Worm (Caenorhabditis elegans) whole organism, mixed stage, embryonic: ENCODE measurements around the gene F44F4.9.

Source experiments
- drap-1 ChIP-seq: fragments of 200-800 bp; sonication (Bioruptor generic); optimal IDR thresholded peaks from 3 replicates; lab custom pipeline; 2018; ENCODE audit warnings: mild to moderate bottlenecking, missing genetic modification characterization, missing compliant biosample characterization
- elt-3 ChIP-seq: fragments of 150-350 bp; optimal IDR thresholded peaks from 2 replicates; lab custom pipeline; 2014; ENCODE audit warnings: missing biosample characterization, missing genetic modification characterization
- flh-1 ChIP-seq: fragments of 200-800 bp; sonication (Bioruptor generic); optimal IDR thresholded peaks from 2 replicates; lab custom pipeline; 2018; ENCODE audit warnings: mild to moderate bottlenecking, missing genetic modification characterization, moderate library complexity, missing compliant biosample characterization
- ham-2 ChIP-seq: fragments of 200-800 bp; sonication (Bioruptor generic); optimal IDR thresholded peaks from 2 replicates; lab custom pipeline; 2018; ENCODE audit warnings: mild to moderate bottlenecking, missing genetic modification characterization, missing compliant biosample characterization
- mab-5 ChIP-seq: fragments of 150-350 bp; optimal IDR thresholded peaks from 2 replicates; lab custom pipeline; 2014; ENCODE audit warnings: missing biosample characterization, missing genetic modification characterization
- nhr-12 ChIP-seq: fragments of 150-350 bp; optimal IDR thresholded peaks from 2 replicates; lab custom pipeline; 2014; ENCODE audit warnings: missing biosample characterization, missing genetic modification characterization
- nhr-28 ChIP-seq: fragments of 150-350 bp; optimal IDR thresholded peaks from 2 replicates; lab custom pipeline; 2014; ENCODE audit warnings: missing biosample characterization, missing genetic modification characterization
- pha-4 ChIP-seq: fragments of 150-350 bp; optimal IDR thresholded peaks from 2 replicates; lab custom pipeline; 2018; ENCODE audit warnings: missing biosample characterization, missing genetic modification reagents, missing genetic modification characterization
- sem-2 ChIP-seq: fragments of 200-800 bp; sonication (Bioruptor generic); optimal IDR thresholded peaks from 2 replicates; lab custom pipeline; 2018; ENCODE audit warnings: mild to moderate bottlenecking, missing genetic modification characterization, missing compliant biosample characterization
- unc-120 ChIP-seq: sonication (generic microtip); optimal IDR thresholded peaks from 2 replicates; lab custom pipeline; 2017; ENCODE audit warnings: missing genetic modification characterization, missing compliant biosample characterization; ENCODE audit not compliant: poor library complexity, severe bottlenecking
- unc-39 ChIP-seq: fragments of 150-350 bp; optimal IDR thresholded peaks from 2 replicates; lab custom pipeline; 2014; ENCODE audit warnings: missing biosample characterization, missing genetic modification characterization
- unc-62 ChIP-seq: fragments of 150-350 bp; optimal IDR thresholded peaks from 2 replicates; lab custom pipeline; 2014; ENCODE audit warnings: missing biosample characterization, missing genetic modification reagents, missing genetic modification characterization

- TF ChIP-seq sem-2, result no peak
- no peak for TF ChIP-seq drap-1
- TF ChIP-seq unc-62, result no peak
- no peak for TF ChIP-seq nhr-28
- TF ChIP-seq mab-5, result no peak
- TF ChIP-seq flh-1, result no peak
- TF ChIP-seq nhr-12 (tag; lab: Kevin White, UChicago), result no peak
- TF ChIP-seq unc-120 (tag; lab: Kevin White, UChicago), result no peak
- TF ChIP-seq unc-39 (tag; lab: Kevin White, UChicago), result no peak
- TF ChIP-seq elt-3 (tag; lab: Kevin White, UChicago), result no peak
- TF ChIP-seq ham-2, result no peak
- TF ChIP-seq pha-4 (tag; lab: Kevin White, UChicago), result no peak
Observed at ce11 chrII:10912995-10913394, 2.6 kb downstream of the F44F4.9 start.
